Worm (Caenorhabditis elegans): ENCODE measurements around the gene B0432.11.
A peak's percentile ranks its signal among the peaks of the same experiment; 100 is the strongest.
"Not testable (repeated sequence)": the region's sequence is repeated elsewhere in the genome, so short reads cannot be mapped to it uniquely, and the experiment has no call there.

B0432.11 gene

DNA sequence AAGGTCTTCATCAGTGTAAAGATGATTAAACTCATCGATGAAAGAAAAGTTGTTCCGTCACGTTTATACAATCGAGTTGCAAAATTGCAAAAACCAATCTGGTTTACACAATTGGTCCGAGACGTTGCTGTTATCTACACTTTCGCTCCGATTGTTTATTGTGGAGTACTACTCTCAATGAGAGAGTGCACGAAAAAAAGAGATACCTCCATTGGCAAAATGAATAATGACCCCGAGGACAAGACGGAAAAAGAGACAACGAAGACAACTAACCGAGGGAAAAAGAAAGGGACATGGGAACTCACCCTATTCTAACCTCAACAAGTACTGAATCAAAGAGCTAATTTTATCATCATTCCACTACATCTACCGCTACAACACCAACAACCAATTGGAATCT, 19.0 kb upstream of the B0432.11 start:
- no peak for TF ChIP-seq him-1 (tag; optimal IDR thresholded peaks at IDR 0.05)
- no peak for TF ChIP-seq W03F9.2 (tag; optimal IDR thresholded peaks at IDR 0.05)
- no peak for TF ChIP-seq dao-5 (tag; optimal IDR thresholded peaks at IDR 0.05)

DNA sequence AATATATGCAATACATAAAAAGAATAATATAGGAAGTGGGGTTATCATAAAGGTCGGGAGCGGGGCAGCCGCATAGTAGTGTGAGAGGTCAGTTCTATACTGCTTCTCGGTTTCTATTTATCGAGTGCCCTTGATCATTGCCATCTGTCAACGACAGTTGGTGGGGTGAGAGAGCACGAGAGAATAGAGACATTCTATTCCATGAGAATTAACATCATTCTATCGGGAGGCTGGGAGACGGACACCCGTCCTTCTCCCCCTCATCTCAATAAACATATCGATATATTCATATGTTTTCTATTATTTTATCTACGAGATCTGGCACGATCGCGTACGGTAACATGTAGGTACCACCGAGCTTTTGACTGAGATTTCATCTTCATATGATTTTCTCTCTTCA, 17.6 kb upstream of the B0432.11 start, which contains the start of gene mps-2:
Gene mps-2 (minus strand): TSS at position 101 of the 400 bp plus-strand sequence.
- not testable (repeated sequence) for TF ChIP-seq him-1, dao-5, W03F9.2 (tag; optimal IDR thresholded peaks at IDR 0.05)

DNA sequence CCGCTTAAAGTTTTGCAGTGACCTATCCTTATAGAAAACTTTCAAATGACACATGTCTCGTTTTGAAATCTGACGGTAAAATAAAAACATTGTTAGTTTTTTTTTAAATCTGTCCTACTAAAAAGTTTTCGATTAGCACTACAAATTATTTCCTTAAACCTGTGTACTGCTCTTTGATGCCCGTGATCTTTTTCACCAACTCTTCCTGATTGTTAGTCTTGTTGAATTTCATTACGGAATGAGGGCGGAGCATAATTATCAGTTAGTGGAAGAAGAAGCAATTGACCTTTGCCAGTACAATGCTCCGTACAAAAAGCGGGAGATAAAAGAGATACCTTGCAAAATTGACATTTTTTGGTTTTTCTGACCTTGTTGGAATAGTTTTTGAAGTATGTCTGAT, 12.6 kb upstream of the B0432.11 start, which contains the start of gene K01A2.4:
Gene K01A2.4 (plus strand): TSS at position 301 of the 400 bp plus-strand sequence.
- TF ChIP-seq W03F9.2 (tag; optimal IDR thresholded peaks at IDR 0.05) (no peak), him-1 (tag; optimal IDR thresholded peaks at IDR 0.05) (no peak), dao-5 (tag; optimal IDR thresholded peaks at IDR 0.05) (no peak)

ce11 chrII:305645-306044, 11.1 kb upstream of the B0432.11 start, which contains the start of gene col-69:
TSS of gene col-69 (minus strand) at chrII:305745.
- TF ChIP-seq him-1 (tag; optimal IDR thresholded peaks at IDR 0.05) (no peak), W03F9.2 (tag; optimal IDR thresholded peaks at IDR 0.05) (no peak), dao-5 (tag; optimal IDR thresholded peaks at IDR 0.05) (no peak)

- no peak for TF ChIP-seq him-1 (tag; optimal IDR thresholded peaks at IDR 0.05)
- no peak for TF ChIP-seq dao-5 (tag; optimal IDR thresholded peaks at IDR 0.05)
- TF ChIP-seq W03F9.2 (tag; optimal IDR thresholded peaks at IDR 0.05) = no peak
Measured at ce11 chrII:303927-304711, 9.6 kb upstream of the B0432.11 start.

DNA sequence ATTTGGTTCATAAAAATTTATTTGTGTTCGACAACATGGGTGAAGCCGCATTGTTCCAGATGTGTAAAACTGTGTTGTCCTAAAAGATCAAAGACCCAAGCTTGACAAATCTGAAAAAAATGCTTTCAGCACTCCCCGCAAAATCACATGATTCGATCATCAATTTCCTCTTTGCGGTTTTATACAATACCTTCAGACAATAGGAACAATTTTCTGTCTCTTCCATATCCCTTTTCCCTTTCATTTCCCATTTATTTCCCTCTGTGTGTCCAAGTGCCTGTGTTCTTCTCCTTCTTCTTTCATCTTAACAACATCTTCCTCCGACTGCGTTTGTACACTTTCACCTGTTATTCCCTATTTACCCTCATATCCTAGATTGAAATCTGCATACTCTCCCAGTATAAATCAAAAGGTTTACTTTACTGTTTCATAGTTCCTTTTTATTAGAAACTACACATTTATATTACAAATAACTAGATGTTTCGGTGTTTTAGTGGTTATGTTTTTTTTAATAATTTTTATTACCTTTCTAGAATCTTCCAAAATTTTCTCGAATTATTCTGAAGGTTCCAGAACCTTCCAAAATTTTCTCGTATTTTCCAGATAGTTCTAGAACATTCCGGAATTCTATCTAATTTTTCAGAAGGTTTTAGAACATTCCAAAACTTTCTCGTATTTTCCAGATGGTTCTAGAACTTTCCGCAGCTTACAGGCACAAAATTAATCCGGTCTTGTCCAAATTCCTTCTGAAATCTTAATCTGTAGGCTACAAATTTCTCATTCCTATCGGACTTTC, 6.7 kb upstream of the B0432.11 start, which contains the start of gene K01A2.5:
Gene K01A2.5 (plus strand): TSS at position 297 of the 796 bp plus-strand sequence.
- TF ChIP-seq him-1 (tag; optimal IDR thresholded peaks at IDR 0.05) (no peak), W03F9.2 (tag; optimal IDR thresholded peaks at IDR 0.05) (no peak), dao-5 (tag; optimal IDR thresholded peaks at IDR 0.05) (no peak)

DNA sequence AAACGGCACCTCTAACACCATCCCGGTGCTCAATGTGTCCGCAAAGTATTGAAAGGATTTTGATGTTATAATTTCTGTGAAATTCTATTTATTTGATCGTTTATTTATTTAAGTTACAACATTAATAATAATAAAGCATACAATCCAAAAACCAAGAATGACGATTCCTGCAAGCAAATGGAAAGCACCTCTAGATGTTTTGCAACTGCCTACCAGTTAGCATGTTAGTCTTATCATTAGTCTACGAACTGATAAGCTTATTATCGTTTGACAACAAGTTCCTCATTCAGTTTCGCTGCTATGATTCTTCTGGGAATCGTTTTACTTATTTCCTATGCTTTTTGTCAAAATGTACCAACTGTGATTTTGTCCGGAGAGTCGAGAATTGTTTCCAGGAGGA, 5.2 kb upstream of the B0432.11 start, which contains the start of gene K01A2.6:
Gene K01A2.6 (plus strand): TSS at position 301 of the 400 bp plus-strand sequence.
- TF ChIP-seq him-1 (tag; optimal IDR thresholded peaks at IDR 0.05) (no peak), dao-5 (tag; optimal IDR thresholded peaks at IDR 0.05) (no peak), W03F9.2 (tag; optimal IDR thresholded peaks at IDR 0.05) (no peak)

- TF ChIP-seq him-1 (tag; optimal IDR thresholded peaks at IDR 0.05) (no peak), dao-5 (tag; optimal IDR thresholded peaks at IDR 0.05) (no peak), W03F9.2 (tag; optimal IDR thresholded peaks at IDR 0.05) (no peak)
Measured at ce11 chrII:296911-297440, 2.5 kb upstream of the B0432.11 start, which contains the start of the genes clec-117 and B0432.1. TSS of gene clec-117 (minus strand) at chrII:297011. TSS of gene B0432.1 (plus strand) at chrII:297390.

ce11 chrII:290282-290681, 4.2 kb downstream of the B0432.11 start, which contains the start of gene djr-1.1:
TSS of gene djr-1.1 (plus strand) at chrII:290582.
- TF ChIP-seq dao-5 (tag; optimal IDR thresholded peaks at IDR 0.05) (no peak), W03F9.2 (tag; optimal IDR thresholded peaks at IDR 0.05) (no peak), him-1 (tag; optimal IDR thresholded peaks at IDR 0.05) (no peak)

ce11 chrII:288705-289205, 5.8 kb downstream of the B0432.11 start, which contains the start of gene mrpl-41:
TSS of gene mrpl-41 (plus strand) at chrII:288939.
- TF ChIP-seq W03F9.2 (tag; optimal IDR thresholded peaks at IDR 0.05) (no peak), him-1 (tag; optimal IDR thresholded peaks at IDR 0.05) (no peak), dao-5 (tag; optimal IDR thresholded peaks at IDR 0.05) (no peak)

- TF ChIP-seq dao-5 (tag; optimal IDR thresholded peaks at IDR 0.05) = no peak
- no peak for TF ChIP-seq W03F9.2 (tag; optimal IDR thresholded peaks at IDR 0.05)
- TF ChIP-seq him-1 (tag; optimal IDR thresholded peaks at IDR 0.05) = no peak
Measured at ce11 chrII:286551-286724, 8.1 kb downstream of the B0432.11 start, which contains the start of gene misc-1. TSS of gene misc-1 (plus strand) at chrII:286625.

- TF ChIP-seq W03F9.2 (tag; optimal IDR thresholded peaks at IDR 0.05) (peak; percentile 84), him-1 (tag; optimal IDR thresholded peaks at IDR 0.05) (no peak), dao-5 (tag; optimal IDR thresholded peaks at IDR 0.05) (no peak)
Measured at ce11 chrII:285627-286550, 8.6 kb downstream of the B0432.11 start, which contains the start of gene B0432.10. TSS of gene B0432.10 (minus strand) at chrII:286275.

Data from whole organism, L4/young adult.